Comparison of ENCODE assay signal across 5 worm cellular contexts in genomic region chrX:8551687-8552327, ce11.
TF ChIP-seq lines count a peak whose summit lies in the region.

Gene dhhc-14 (plus strand): TSS chrX:8552277.

TF ChIP-seq in whole organism, L1 larva, 84 proteins besides CTCF, POLR2A, EP300 and RAD21 (continues in another document):
- TF ChIP-seq ceh-90 (tag; optimal IDR thresholded peaks at IDR 0.05; lab: Kevin White, UChicago) = no peak
- peak; percentile 20 for TF ChIP-seq nhr-77 (tag; optimal IDR thresholded peaks at IDR 0.05; lab: Kevin White, UChicago)
- no peak for TF ChIP-seq fos-1 (tag; optimal IDR thresholded peaks at IDR 0.05; lab: Kevin White, UChicago)
- no peak for TF ChIP-seq unc-30 (tag; optimal IDR thresholded peaks at IDR 0.05; lab: Kevin White, UChicago)
- TF ChIP-seq isw-1 (GFP tag; IDR thresholded peaks at IDR 0.05; lab: Robert Waterston, UW) = peak; percentile 28
- peak; percentile 37 for TF ChIP-seq dsc-1 (tag; optimal IDR thresholded peaks at IDR 0.05; lab: Kevin White, UChicago)
- TF ChIP-seq snu-23 (GFP tag; optimal IDR thresholded peaks at IDR 0.05; lab: Kevin White, UChicago) = peak; percentile 56
- TF ChIP-seq nhr-11 (tag; optimal IDR thresholded peaks at IDR 0.05; lab: Kevin White, UChicago) = no peak
- peak; percentile 33; the same call in 1 of the 2 replicates for TF ChIP-seq nhr-19 (GFP tag; conservative IDR thresholded peaks at IDR 0.05; lab: Robert Waterston, UW)
- peak; percentile 31 to 55 for TF ChIP-seq lsy-2 (tag; optimal IDR thresholded peaks at IDR 0.05; lab: Kevin White, UChicago)
- TF ChIP-seq ceh-63 (GFP tag; optimal IDR thresholded peaks at IDR 0.05; lab: Kevin White, UChicago) = no peak
- TF ChIP-seq nhr-20 (tag; optimal IDR thresholded peaks at IDR 0.05; lab: Kevin White, UChicago) = peak; percentile 16
- peak; percentile 48 for TF ChIP-seq blmp-1 (tag; optimal IDR thresholded peaks at IDR 0.05; lab: Kevin White, UChicago)
- peak; percentile 57 for TF ChIP-seq C16A3.4 (tag; optimal IDR thresholded peaks at IDR 0.05; lab: Kevin White, UChicago)
- TF ChIP-seq lin-14 (GFP tag; optimal IDR thresholded peaks at IDR 0.05; lab: Kevin White, UChicago) = peak; percentile 72
- TF ChIP-seq egl-27 (tag; optimal IDR thresholded peaks at IDR 0.05; lab: Kevin White, UChicago) = no peak
- no peak for TF ChIP-seq hpl-2 (GFP tag; optimal IDR thresholded peaks at IDR 0.05; lab: Kevin White, UChicago)
- no peak for TF ChIP-seq efl-3 (GFP tag; optimal IDR thresholded peaks at IDR 0.05; lab: Kevin White, UChicago)

TF ChIP-seq in whole organism, L3 larva, 47 proteins besides CTCF, POLR2A, EP300 and RAD21:
- TF ChIP-seq jun-1 (tag; optimal IDR thresholded peaks at IDR 0.05; lab: Kevin White, UChicago) (no peak), hmg-11 (tag; optimal IDR thresholded peaks at IDR 0.05; lab: Kevin White, UChicago) (peak; percentile 57), nhr-12 (tag; optimal IDR thresholded peaks at IDR 0.05; lab: Kevin White, UChicago) (no peak), nhr-11 (tag; optimal IDR thresholded peaks at IDR 0.05; lab: Kevin White, UChicago) (no peak), mdl-1 (tag; optimal IDR thresholded peaks at IDR 0.05; lab: Kevin White, UChicago) (peak; percentile 13), nhr-237 (tag; optimal IDR thresholded peaks at IDR 0.05; lab: Kevin White, UChicago) (no peak), R02D3.7 (tag; optimal IDR thresholded peaks at IDR 0.05; lab: Kevin White, UChicago) (no peak), tbx-2 (tag; optimal IDR thresholded peaks at IDR 0.05; lab: Kevin White, UChicago) (no peak), pha-4 (tag; optimal IDR thresholded peaks at IDR 0.05; lab: Kevin White, UChicago) (peak; percentile 45), skn-1 (tag; optimal IDR thresholded peaks at IDR 0.05; lab: Kevin White, UChicago) (peak; percentile 23), nhr-23 (tag; optimal IDR thresholded peaks at IDR 0.05; lab: Kevin White, UChicago) (peak; percentile 3), ZK546.5 (tag; optimal IDR thresholded peaks at IDR 0.05; lab: Kevin White, UChicago) (no peak), lin-39 (tag; optimal IDR thresholded peaks at IDR 0.05; lab: Kevin White, UChicago) (peak; percentile 80), fos-1 (tag; optimal IDR thresholded peaks at IDR 0.05; lab: Kevin White, UChicago) (no peak), nhr-25 (tag; optimal IDR thresholded peaks at IDR 0.05; lab: Kevin White, UChicago) (no peak), lin-15B (tag; optimal IDR thresholded peaks at IDR 0.05; lab: Kevin White, UChicago) (peak; percentile 76), lsy-12 (tag; optimal IDR thresholded peaks at IDR 0.05; lab: Kevin White, UChicago) (no peak), nhr-43 (tag; optimal IDR thresholded peaks at IDR 0.05; lab: Kevin White, UChicago; ENCODE audit: poor library complexity, severe bottlenecking) (no peak), nfya-1 (tag; optimal IDR thresholded peaks at IDR 0.05; lab: Kevin White, UChicago; ENCODE audit: insufficient read depth) (peak; percentile 71)
TF ChIP-seq in whole organism, L3 larva: peak in this region for 8.

TF ChIP-seq in whole organism, early embryonic, 17 proteins besides CTCF, POLR2A, EP300 and RAD21:
- TF ChIP-seq flt-1 (GFP tag; IDR thresholded peaks at IDR 0.05; lab: Robert Waterston, UW) = no peak
- 0 out of 2 replicates have a peak, but pooled peaks have one; percentile 18 for TF ChIP-seq tbx-11 (GFP tag; IDR thresholded peaks at IDR 0.05; lab: Robert Waterston, UW)
- TF ChIP-seq scrt-1 (GFP tag; IDR thresholded peaks at IDR 0.05; lab: Robert Waterston, UW) = no peak
- TF ChIP-seq ama-1 (optimal IDR thresholded peaks at IDR 0.05; lab: Kevin White, UChicago) = no peak
- TF ChIP-seq aly-1 (tag; optimal IDR thresholded peaks at IDR 0.05; lab: Kevin White, UChicago) = no peak
- no peak for TF ChIP-seq pes-1 (GFP tag; IDR thresholded peaks at IDR 0.05; lab: Robert Waterston, UW)
- no peak for TF ChIP-seq sea-1 (GFP tag; conservative IDR thresholded peaks at IDR 0.05; lab: Robert Waterston, UW)
- TF ChIP-seq tbx-37 (GFP tag; conservative IDR thresholded peaks at IDR 0.05; lab: Robert Waterston, UW) = no peak
- peak; percentile 53 for TF ChIP-seq hmg-4 (GFP tag; optimal IDR thresholded peaks at IDR 0.05; lab: Kevin White, UChicago)
- TF ChIP-seq F13C5.2 (tag; optimal IDR thresholded peaks at IDR 0.05; lab: Kevin White, UChicago) = peak; percentile 31
- no peak for TF ChIP-seq ets-7 (tag; optimal IDR thresholded peaks at IDR 0.05; lab: Kevin White, UChicago)
- no peak for TF ChIP-seq ceh-36 (tag; optimal IDR thresholded peaks at IDR 0.05; lab: Kevin White, UChicago)
- TF ChIP-seq hnd-1 (tag; optimal IDR thresholded peaks at IDR 0.05; lab: Kevin White, UChicago) = no peak
- no peak for TF ChIP-seq hmbx-1 (tag; optimal IDR thresholded peaks at IDR 0.05; lab: Kevin White, UChicago)
- no peak for TF ChIP-seq B0310.2 (tag; optimal IDR thresholded peaks at IDR 0.05; lab: Kevin White, UChicago)
- no peak for TF ChIP-seq ceh-13 (GFP tag; optimal IDR thresholded peaks at IDR 0.05; lab: Kevin White, UChicago)
- no peak for TF ChIP-seq tra-4 (tag; optimal IDR thresholded peaks at IDR 0.05; lab: Kevin White, UChicago)

TF ChIP-seq in whole organism, midembryonic, 9 proteins besides CTCF, POLR2A, EP300 and RAD21:
- TF ChIP-seq tab-1 (GFP tag; IDR thresholded peaks at IDR 0.05; lab: Robert Waterston, UW) (no peak), med-1 (GFP tag; optimal IDR thresholded peaks at IDR 0.05; lab: Kevin White, UChicago; ENCODE audit: insufficient read depth) (no peak), ztf-23 (GFP tag; IDR thresholded peaks at IDR 0.05; lab: Robert Waterston, UW) (peak; percentile 64; the same call in 1 of the 2 replicates), ztf-29 (GFP tag; IDR thresholded peaks at IDR 0.05; lab: Robert Waterston, UW) (no peak), flt-1 (GFP tag; IDR thresholded peaks at IDR 0.05; lab: Robert Waterston, UW) (0 out of 2 replicates have a peak, but pooled peaks have one; percentile 52), ref-1 (GFP tag; conservative IDR thresholded peaks at IDR 0.05; lab: Robert Waterston, UW) (no peak), T22C8.4 (GFP tag; IDR thresholded peaks at IDR 0.05; lab: Robert Waterston, UW) (no peak), klf-2 (GFP tag; conservative IDR thresholded peaks at IDR 0.05; lab: Robert Waterston, UW) (no peak), cog-1 (tag; optimal IDR thresholded peaks at IDR 0.05; lab: Kevin White, UChicago) (peak; percentile 37)

TF ChIP-seq in whole organism, young adult, 124 proteins besides CTCF, POLR2A, EP300 and RAD21:
- no peak for TF ChIP-seq cebp-1 (GFP tag; IDR thresholded peaks at IDR 0.05; lab: Robert Waterston, UW)
- TF ChIP-seq cebp-1 (tag; optimal IDR thresholded peaks at IDR 0.05; lab: Kevin White, UChicago) = peak; percentile 26
- TF ChIP-seq egl-18 (GFP tag; IDR thresholded peaks at IDR 0.05; lab: Robert Waterston, UW) = 0 out of 2 replicates have a peak, but pooled peaks have one; percentile 27
- no peak for TF ChIP-seq B0336.3 (GFP tag; IDR thresholded peaks at IDR 0.05; lab: Robert Waterston, UW)
- no peak for TF ChIP-seq lin-35 (GFP tag; optimal IDR thresholded peaks at IDR 0.05; lab: Kevin White, UChicago)
- no peak for TF ChIP-seq lin-54 (GFP tag; optimal IDR thresholded peaks at IDR 0.05; lab: Kevin White, UChicago)
- no peak for TF ChIP-seq hlh-26 (GFP tag; conservative IDR thresholded peaks at IDR 0.05; lab: Robert Waterston, UW)
- no peak for TF ChIP-seq dox-1 (GFP tag; IDR thresholded peaks at IDR 0.05; lab: Robert Waterston, UW)
- no peak for TF ChIP-seq C06A6.2 (GFP tag; conservative IDR thresholded peaks at IDR 0.05; lab: Robert Waterston, UW)
- peak; percentile 10 for TF ChIP-seq K12H6.12 (tag; optimal IDR thresholded peaks at IDR 0.05; lab: Kevin White, UChicago)
- no peak for TF ChIP-seq T26A5.8 (tag; optimal IDR thresholded peaks at IDR 0.05; lab: Kevin White, UChicago)
- no peak for TF ChIP-seq lin-40 (tag; optimal IDR thresholded peaks at IDR 0.05; lab: Kevin White, UChicago)
- no peak for TF ChIP-seq sea-2 (GFP tag; IDR thresholded peaks at IDR 0.05; lab: Robert Waterston, UW)
- TF ChIP-seq ceh-100 (GFP tag; IDR thresholded peaks at IDR 0.05; lab: Robert Waterston, UW) = no peak
- no peak for TF ChIP-seq snpc-1.3 (tag; optimal IDR thresholded peaks at IDR 0.05; lab: Kevin White, UChicago; ENCODE audit: insufficient read depth)
- no peak for TF ChIP-seq ceh-91 (GFP tag; IDR thresholded peaks at IDR 0.05; lab: Robert Waterston, UW)
- TF ChIP-seq mcd-1 (GFP tag; IDR thresholded peaks at IDR 0.05; lab: Robert Waterston, UW) = peak; percentile 84
- no peak for TF ChIP-seq tbp1 (GFP tag; optimal IDR thresholded peaks at IDR 0.05; lab: Kevin White, UChicago)
- TF ChIP-seq pha-4 (tag; optimal IDR thresholded peaks at IDR 0.05; lab: Kevin White, UChicago) = no peak
- TF ChIP-seq nhr-179 (tag; optimal IDR thresholded peaks at IDR 0.05; lab: Kevin White, UChicago) = no peak
- no peak for TF ChIP-seq lag-1 (GFP tag; IDR thresholded peaks at IDR 0.05; lab: Robert Waterston, UW)
- TF ChIP-seq nhr-80 (tag; optimal IDR thresholded peaks at IDR 0.05; lab: Kevin White, UChicago) = no peak
- TF ChIP-seq zfh-2 (GFP tag; conservative IDR thresholded peaks at IDR 0.05; lab: Robert Waterston, UW) = peak; percentile 51; the same call in 1 of the 2 replicates
- no peak for TF ChIP-seq efl-1 (GFP tag; optimal IDR thresholded peaks at IDR 0.05; lab: Kevin White, UChicago)
- TF ChIP-seq tbx-9 (tag; optimal IDR thresholded peaks at IDR 0.05; lab: Kevin White, UChicago; ENCODE audit: borderline replicate concordance) = no peak
- TF ChIP-seq bed-2 (GFP tag; IDR thresholded peaks at IDR 0.05; lab: Robert Waterston, UW) = no peak
- no peak for TF ChIP-seq ztf-28 (GFP tag; IDR thresholded peaks at IDR 0.05; lab: Robert Waterston, UW)
- TF ChIP-seq F22D6.2 (tag; optimal IDR thresholded peaks at IDR 0.05; lab: Kevin White, UChicago) = no peak
- TF ChIP-seq F52B5.7 (tag; optimal IDR thresholded peaks at IDR 0.05; lab: Kevin White, UChicago) = no peak
- TF ChIP-seq sdz-38 (tag; optimal IDR thresholded peaks at IDR 0.05; lab: Kevin White, UChicago) = no peak
- no peak for TF ChIP-seq cebp-2 (GFP tag; IDR thresholded peaks at IDR 0.05; lab: Robert Waterston, UW)
- no peak for TF ChIP-seq F55B11.4 (tag; optimal IDR thresholded peaks at IDR 0.05; lab: Kevin White, UChicago; ENCODE audit: borderline replicate concordance, insufficient read depth)
TF ChIP-seq in whole organism, young adult: peak in this region for 5.

Comparison
In these comparisons a context has a peak if more than half of its experiments do, and no peak if none do; other contexts are left out.
1. Of the 8 proteins assayed by ChIP-seq in both whole organism, young adult and whole organism, L1 larva: peak only in whole organism, young adult: none; only in whole organism, L1 larva: dpl-1 and lin-35; in both: none; in neither: 5; mixed calls (peak in some experiments, not most) for 1.